Worm (Caenorhabditis elegans) whole organism, mixed stage, embryonic: Measurements from ENCODE around the gene C16C10.2.

Source experiments
- ceh-83 ChIP-seq: fragments of 200-800 bp; sonication (Bioruptor generic); optimal IDR thresholded peaks from 2 replicates; lab custom pipeline; 2018; ENCODE audit warnings: mild to moderate bottlenecking, missing genetic modification characterization, missing compliant biosample characterization
- ces-1 ChIP-seq: fragments of 150-350 bp; optimal IDR thresholded peaks from 2 replicates; lab custom pipeline; 2014; ENCODE audit warnings: missing biosample characterization, missing genetic modification reagents, missing genetic modification characterization
- drap-1 ChIP-seq: fragments of 200-800 bp; sonication (Bioruptor generic); optimal IDR thresholded peaks from 3 replicates; lab custom pipeline; 2018; ENCODE audit warnings: mild to moderate bottlenecking, missing genetic modification characterization, missing compliant biosample characterization
- elt-1 ChIP-seq: sonication (generic microtip); optimal IDR thresholded peaks from 2 replicates; lab custom pipeline; 2017; ENCODE audit warnings: missing genetic modification characterization, mild to moderate bottlenecking, missing compliant biosample characterization, antibody characterized with exemption, moderate library complexity, borderline replicate concordance; ENCODE audit not compliant: insufficient read depth
- flh-1 ChIP-seq: fragments of 200-800 bp; sonication (Bioruptor generic); optimal IDR thresholded peaks from 2 replicates; lab custom pipeline; 2018; ENCODE audit warnings: mild to moderate bottlenecking, missing genetic modification characterization, moderate library complexity, missing compliant biosample characterization
- ham-2 ChIP-seq: fragments of 200-800 bp; sonication (Bioruptor generic); optimal IDR thresholded peaks from 2 replicates; lab custom pipeline; 2018; ENCODE audit warnings: mild to moderate bottlenecking, missing genetic modification characterization, missing compliant biosample characterization
- hlh-1 ChIP-seq: fragments of 150-350 bp; optimal IDR thresholded peaks from 2 replicates; lab custom pipeline; 2014; ENCODE audit warnings: missing biosample characterization, missing genetic modification reagents, missing genetic modification characterization
- lin-32 ChIP-seq: fragments of 200-800 bp; sonication (Bioruptor generic); optimal IDR thresholded peaks from 2 replicates; lab custom pipeline; 2018; ENCODE audit warnings: mild to moderate bottlenecking, missing genetic modification characterization, missing compliant biosample characterization
- lsy-2 ChIP-seq: fragments of 150-350 bp; optimal IDR thresholded peaks from 2 replicates; lab custom pipeline; 2014; ENCODE audit warnings: missing biosample characterization, missing genetic modification characterization
- mep-1 ChIP-seq: fragments of 150-350 bp; optimal IDR thresholded peaks from 2 replicates; lab custom pipeline; 2017; ENCODE audit warnings: missing biosample characterization, missing genetic modification reagents, missing genetic modification characterization, inconsistent platforms
- nhr-76 ChIP-seq: sonication (generic microtip); optimal IDR thresholded peaks from 2 replicates; lab custom pipeline; 2017; ENCODE audit warnings: missing biosample characterization, missing genetic modification characterization
- sem-2 ChIP-seq: fragments of 200-800 bp; sonication (Bioruptor generic); optimal IDR thresholded peaks from 2 replicates; lab custom pipeline; 2018; ENCODE audit warnings: mild to moderate bottlenecking, missing genetic modification characterization, missing compliant biosample characterization
- snpc-4 ChIP-seq: fragments of 150-350 bp; optimal IDR thresholded peaks from 2 replicates; lab custom pipeline; 2014; ENCODE audit warnings: missing biosample characterization, missing genetic modification characterization
- sptf-1 ChIP-seq: sonication (generic microtip); optimal IDR thresholded peaks from 2 replicates; lab custom pipeline; 2017; ENCODE audit warnings: mild to moderate bottlenecking, missing genetic modification characterization, moderate library complexity, missing compliant biosample characterization

Gene C16C10.2

ce11 chrIII:4134059-4134458 is 44.4 kb downstream of the C16C10.2 start:
- TF ChIP-seq mep-1 (tag; lab: Kevin White, UChicago): no peak
- TF ChIP-seq lin-32: no peak
- no peak for TF ChIP-seq lsy-2 (tag; lab: Kevin White, UChicago)
- no peak for TF ChIP-seq sptf-1 (tag; lab: Kevin White, UChicago)
- TF ChIP-seq sem-2 (GFP tag; lab: Kevin White, UChicago): no peak
- no peak for TF ChIP-seq ceh-83 (GFP tag; lab: Kevin White, UChicago)
- no peak for TF ChIP-seq elt-1 (tag; lab: Kevin White, UChicago)
- TF ChIP-seq drap-1 (GFP tag; lab: Kevin White, UChicago): no peak
- TF ChIP-seq snpc-4 (tag; lab: Kevin White, UChicago): no peak
- no peak for TF ChIP-seq nhr-76 (tag; lab: Kevin White, UChicago)
- no peak for TF ChIP-seq hlh-1 (tag; lab: Kevin White, UChicago)
- TF ChIP-seq ham-2 (GFP tag; lab: Kevin White, UChicago): no peak
- TF ChIP-seq, all 35 proteins: peak for 0

- peak; percentile 93 for TF ChIP-seq ces-1 (GFP tag; lab: Kevin White, UChicago)
- TF ChIP-seq flh-1: no peak
Observed at ce11 chrIII:4131814-4132555, 46.5 kb downstream of the C16C10.2 start.
